Worm (Caenorhabditis elegans) whole organism, L1 larva: ENCODE measurements around the gene dhs-6.

Source experiments
- C04F5.9 ChIP-seq: sonication (generic microtip); optimal IDR thresholded peaks from 2 replicates; lab custom pipeline; 2016; ENCODE audit warnings: missing genetic modification characterization, missing compliant biosample characterization
- C16A3.4 ChIP-seq: fragments of 150-350 bp; optimal IDR thresholded peaks from 2 replicates; lab custom pipeline; 2014; ENCODE audit warnings: missing biosample characterization, missing genetic modification characterization
- C34B4.2 ChIP-seq: sonication (generic microtip); optimal IDR thresholded peaks from 2 replicates; lab custom pipeline; 2017; ENCODE audit warnings: mild to moderate bottlenecking, missing genetic modification characterization, missing compliant biosample characterization
- Y116A8C.19 ChIP-seq: sonication (generic microtip); optimal IDR thresholded peaks from 2 replicates; lab custom pipeline; 2016; ENCODE audit warnings: missing compliant biosample characterization, missing genetic modification characterization, borderline replicate concordance
- aha-1 ChIP-seq: fragments of 150-350 bp; optimal IDR thresholded peaks from 2 replicates; lab custom pipeline; 2014; ENCODE audit warnings: missing biosample characterization, missing genetic modification characterization
- aly-2 ChIP-seq: fragments of 150-350 bp; optimal IDR thresholded peaks from 2 replicates; lab custom pipeline; 2014; ENCODE audit warnings: missing biosample characterization, missing genetic modification characterization
- ama-1 ChIP-seq: fragments of 150-350 bp; optimal IDR thresholded peaks from 2 replicates; lab custom pipeline; 2014
- ceh-63 ChIP-seq: fragments of 200-800 bp; sonication (Bioruptor generic); optimal IDR thresholded peaks from 2 replicates; lab custom pipeline; 2018; ENCODE audit warnings: mild to moderate bottlenecking, missing genetic modification characterization, missing compliant biosample characterization
- ceh-88 ChIP-seq: fragments of 200-800 bp; sonication (Bioruptor generic); IDR thresholded peaks from 2 replicates; pipeline ENCODE4 v1.3.6; 2022; ENCODE audit warnings: missing genetic modification characterization, missing compliant biosample characterization
- ces-1 ChIP-seq: fragments of 150-350 bp; optimal IDR thresholded peaks from 2 replicates; lab custom pipeline; 2014; ENCODE audit warnings: missing biosample characterization, missing genetic modification reagents, missing genetic modification characterization
- dpl-1 ChIP-seq, 3 experiments: fragments of 150-350 bp in 2 of 3; sonication (generic microtip) in 1 of 3; optimal IDR thresholded peaks; 2 replicates each; lab custom pipeline; 2014 to 2017; ENCODE audit warnings: missing biosample characterization in 3 of 3, missing genetic modification characterization in 3 of 3, missing genetic modification reagents in 3 of 3
- efl-3 ChIP-seq: fragments of 200-800 bp; sonication (Bioruptor generic); optimal IDR thresholded peaks from 2 replicates; lab custom pipeline; 2018; ENCODE audit warnings: mild to moderate bottlenecking, missing genetic modification characterization, missing compliant biosample characterization
- egl-13 ChIP-seq: sonication (generic microtip); optimal IDR thresholded peaks from 2 replicates; lab custom pipeline; 2016; ENCODE audit warnings: missing genotype, missing genetic modification reagents, missing genetic modification characterization, missing compliant biosample characterization
- elt-2 ChIP-seq: sonication (generic microtip); optimal IDR thresholded peaks from 2 replicates; lab custom pipeline; 2016; ENCODE audit warnings: missing genetic modification characterization, mild to moderate bottlenecking, inconsistent platforms, missing compliant biosample characterization, missing genetic modification reagents
- elt-3 ChIP-seq, 6 experiments: fragments of 150-350 bp in 1 of 6; sonication (generic microtip); optimal IDR thresholded peaks; 2 replicates each; lab custom pipeline; 2017 to 2018; ENCODE audit warnings: missing biosample characterization in 6 of 6, missing genetic modification characterization in 6 of 6, inconsistent platforms in 1 of 6
- ets-5 ChIP-seq: fragments of 200-800 bp; sonication (Bioruptor generic); IDR thresholded peaks from 2 replicates; pipeline ENCODE4 v1.3.6; 2022; ENCODE audit warnings: missing genetic modification characterization, missing compliant biosample characterization
- fos-1 ChIP-seq: fragments of 150-350 bp; optimal IDR thresholded peaks from 2 replicates; lab custom pipeline; 2014; ENCODE audit warnings: missing biosample characterization, missing genetic modification characterization
- hpl-2 ChIP-seq: fragments of 150-350 bp; optimal IDR thresholded peaks from 2 replicates; lab custom pipeline; 2014; ENCODE audit warnings: missing biosample characterization, missing genetic modification reagents, missing genetic modification characterization
- irx-1 ChIP-seq: sonication (generic microtip); optimal IDR thresholded peaks from 2 replicates; lab custom pipeline; 2016; ENCODE audit warnings: missing genetic modification characterization, missing compliant biosample characterization
- lin-13 ChIP-seq: fragments of 150-350 bp; optimal IDR thresholded peaks from 2 replicates; lab custom pipeline; 2014; ENCODE audit warnings: missing biosample characterization, missing genetic modification reagents, missing genetic modification characterization
- lin-15B ChIP-seq: fragments of 150-350 bp; sonication (generic microtip); optimal IDR thresholded peaks from 3 replicates; lab custom pipeline; 2014; ENCODE audit warnings: missing biosample characterization, missing genetic modification characterization
- lin-39 ChIP-seq: fragments of 150-350 bp; optimal IDR thresholded peaks from 2 replicates; lab custom pipeline; 2014; ENCODE audit warnings: missing biosample characterization, missing genetic modification reagents, missing genetic modification characterization
- lir-3 ChIP-seq: sonication (generic microtip); optimal IDR thresholded peaks from 2 replicates; lab custom pipeline; 2016; ENCODE audit warnings: mild to moderate bottlenecking, missing genetic modification characterization, moderate library complexity, missing compliant biosample characterization; ENCODE audit not compliant: poor library complexity
- mab-9 ChIP-seq: fragments of 200-800 bp; sonication (Bioruptor generic); IDR thresholded peaks from 2 replicates; pipeline ENCODE4 v1.3.6; 2022; ENCODE audit warnings: missing genetic modification reagents, missing genetic modification characterization, missing compliant biosample characterization
- mef-2 ChIP-seq: fragments of 150-350 bp; optimal IDR thresholded peaks from 2 replicates; lab custom pipeline; 2014; ENCODE audit warnings: missing biosample characterization, missing genetic modification characterization
- nhr-19 ChIP-seq: fragments of 200-800 bp; sonication (Bioruptor generic); conservative IDR thresholded peaks from 2 replicates; pipeline ENCODE4 v1.3.6; 2022; ENCODE audit warnings: missing genetic modification characterization, missing compliant biosample characterization
- nhr-20 ChIP-seq: sonication (generic microtip); optimal IDR thresholded peaks from 2 replicates; lab custom pipeline; 2016; ENCODE audit warnings: mild to moderate bottlenecking, missing genetic modification characterization, missing compliant biosample characterization
- nhr-237 ChIP-seq: fragments of 150-350 bp; optimal IDR thresholded peaks from 2 replicates; lab custom pipeline; 2014; ENCODE audit warnings: missing biosample characterization, missing genetic modification characterization
- nhr-28 ChIP-seq: fragments of 150-350 bp; optimal IDR thresholded peaks from 2 replicates; lab custom pipeline; 2014; ENCODE audit warnings: missing biosample characterization, missing genetic modification characterization
- nhr-76 ChIP-seq: sonication (generic microtip); optimal IDR thresholded peaks from 2 replicates; lab custom pipeline; 2017; ENCODE audit warnings: missing biosample characterization, missing genetic modification characterization
- nhr-85 ChIP-seq: sonication (generic microtip); peaks from one replicate; lab custom pipeline; 2016; ENCODE audit warnings: missing genetic modification characterization, inconsistent platforms, missing compliant biosample characterization
- pag-3 ChIP-seq: sonication (generic microtip); optimal IDR thresholded peaks from 2 replicates; lab custom pipeline; 2017; ENCODE audit warnings: missing genetic modification characterization, mild to moderate bottlenecking, missing compliant biosample characterization, antibody characterized with exemption, borderline replicate concordance; ENCODE audit not compliant: insufficient read depth
- pax-3 ChIP-seq: fragments of 200-800 bp; sonication (Bioruptor generic); optimal IDR thresholded peaks from 2 replicates; lab custom pipeline; 2018; ENCODE audit warnings: mild to moderate bottlenecking, missing genetic modification characterization, moderate library complexity, missing compliant biosample characterization
- pqm-1 ChIP-seq: sonication (generic microtip); optimal IDR thresholded peaks from 3 replicates; lab custom pipeline; 2017; ENCODE audit warnings: missing biosample characterization, missing genetic modification characterization
- skn-1 ChIP-seq: fragments of 150-350 bp; optimal IDR thresholded peaks from 2 replicates; lab custom pipeline; 2014; ENCODE audit warnings: missing biosample characterization, missing genetic modification characterization
- tbx-2 ChIP-seq: sonication (generic microtip); optimal IDR thresholded peaks from 2 replicates; lab custom pipeline; 2016; ENCODE audit warnings: missing genetic modification characterization, missing compliant biosample characterization
- unc-130 ChIP-seq: fragments of 150-350 bp; optimal IDR thresholded peaks from 2 replicates; lab custom pipeline; 2017; ENCODE audit warnings: missing biosample characterization, missing genetic modification characterization, inconsistent platforms
- unc-30 ChIP-seq: sonication (generic microtip); optimal IDR thresholded peaks from 2 replicates; lab custom pipeline; 2017; ENCODE audit warnings: missing biosample characterization, missing genetic modification characterization
- unc-62 ChIP-seq: fragments of 150-350 bp; optimal IDR thresholded peaks from 2 replicates; lab custom pipeline; 2014; ENCODE audit warnings: missing biosample characterization, missing genetic modification reagents, missing genetic modification characterization
- unc-86 ChIP-seq: sonication (generic microtip); optimal IDR thresholded peaks from 2 replicates; lab custom pipeline; 2016; ENCODE audit warnings: missing genetic modification characterization, missing compliant biosample characterization
- vab-15 ChIP-seq: sonication (generic microtip); optimal IDR thresholded peaks from 2 replicates; lab custom pipeline; 2017; ENCODE audit warnings: missing genotype, mild to moderate bottlenecking, missing genetic modification characterization, missing compliant biosample characterization
- xbp-1 ChIP-seq: sonication (generic microtip); optimal IDR thresholded peaks from 2 replicates; lab custom pipeline; 2016; ENCODE audit warnings: missing genetic modification characterization, missing compliant biosample characterization
- zag-1 ChIP-seq: fragments of 150-350 bp; optimal IDR thresholded peaks from 2 replicates; lab custom pipeline; 2014; ENCODE audit warnings: missing biosample characterization, missing genetic modification characterization
- zip-4 ChIP-seq: fragments of 200-800 bp; sonication (Bioruptor generic); optimal IDR thresholded peaks from 2 replicates; lab custom pipeline; 2018; ENCODE audit warnings: mild to moderate bottlenecking, missing genetic modification characterization, moderate library complexity, missing compliant biosample characterization
- ztf-4 ChIP-seq: fragments of 150-350 bp; optimal IDR thresholded peaks from 2 replicates; lab custom pipeline; 2014; ENCODE audit warnings: missing biosample characterization, missing genetic modification characterization

The dhs-6 gene

ce11 chrII:5649236-5650004, 30.3 kb upstream of the dhs-6 start, which contains the start of the genes sam-4, F59E12.17 and zyg-1 (continued):
- TF ChIP-seq tbx-2 (tag; lab: Kevin White, UChicago), result peak; percentile 52
- TF ChIP-seq nhr-28 (tag; lab: Kevin White, UChicago), result no peak
- TF ChIP-seq C04F5.9, result no peak
- TF ChIP-seq zag-1 (tag; lab: Kevin White, UChicago), result no peak
- TF ChIP-seq zip-4 (GFP tag; lab: Kevin White, UChicago), result no peak
- no peak for TF ChIP-seq ceh-63 (GFP tag; lab: Kevin White, UChicago)
- TF ChIP-seq ama-1 (lab: Kevin White, UChicago), result no peak
- no peak for TF ChIP-seq elt-2 (tag; lab: Kevin White, UChicago)
- no peak for TF ChIP-seq aly-2 (tag; lab: Kevin White, UChicago)
- peak; percentile 86 for TF ChIP-seq lin-15B (tag; lab: Kevin White, UChicago)
- peak; percentile 68 to 87 (median 77) for TF ChIP-seq dpl-1 (GFP tag; optimal IDR thresholded peaks at IDR 0.05; lab: Kevin White, UChicago)
- TF ChIP-seq nhr-20 (tag; lab: Kevin White, UChicago), result peak; percentile 61
- no peak for TF ChIP-seq pqm-1 (tag; lab: Kevin White, UChicago)
- TF ChIP-seq ztf-4 (tag; lab: Kevin White, UChicago), result no peak
- peak; percentile 81 for TF ChIP-seq skn-1
- no peak for TF ChIP-seq vab-15 (tag; lab: Kevin White, UChicago)

- TF ChIP-seq C04F5.9 (no peak), nhr-85 (tag; lab: Kevin White, UChicago) (no peak), lin-39 (tag; lab: Kevin White, UChicago) (no peak), efl-3 (GFP tag; lab: Kevin White, UChicago) (no peak), unc-130 (tag; lab: Kevin White, UChicago) (no peak), nhr-19 (no peak), lir-3 (tag; lab: Kevin White, UChicago) (no peak), nhr-237 (no peak), egl-13 (no peak), C34B4.2 (no peak), xbp-1 (tag; lab: Kevin White, UChicago) (no peak), hpl-2 (GFP tag; lab: Kevin White, UChicago) (no peak), mef-2 (tag; lab: Kevin White, UChicago) (no peak), ceh-63 (GFP tag; lab: Kevin White, UChicago) (no peak), unc-30 (tag; lab: Kevin White, UChicago) (no peak), ces-1 (GFP tag; lab: Kevin White, UChicago) (no peak), elt-3 (tag; optimal IDR thresholded peaks at IDR 0.05; lab: Kevin White, UChicago) (no peak), fos-1 (tag; lab: Kevin White, UChicago) (no peak), unc-62 (GFP tag; lab: Kevin White, UChicago) (no peak)
These were observed 29.2 kb upstream of the dhs-6 start, which contains the start of gene ddl-1 for ce11 chrII:5648272-5648671. Gene ddl-1 (minus strand): TSS chrII:5648372.

- no peak for TF ChIP-seq ces-1 (GFP tag; lab: Kevin White, UChicago)
- TF ChIP-seq irx-1 (tag; lab: Kevin White, UChicago), result no peak
- no peak for TF ChIP-seq pax-3
- TF ChIP-seq unc-86 (tag; lab: Kevin White, UChicago), result no peak
- no peak for TF ChIP-seq ceh-88
- TF ChIP-seq ets-5 (GFP tag; lab: Robert Waterston, UW), result no peak
- no peak for TF ChIP-seq mef-2 (tag; lab: Kevin White, UChicago)
- no peak for TF ChIP-seq aha-1 (tag; lab: Kevin White, UChicago)
- no peak for TF ChIP-seq nhr-28 (tag; lab: Kevin White, UChicago)
- TF ChIP-seq C16A3.4 (tag; lab: Kevin White, UChicago), result no peak
- TF ChIP-seq mab-9 (GFP tag; lab: Robert Waterston, UW), result no peak
- no peak for TF ChIP-seq hpl-2 (GFP tag; lab: Kevin White, UChicago)
- TF ChIP-seq lin-13 (GFP tag; lab: Kevin White, UChicago), result no peak
- TF ChIP-seq pag-3 (tag; lab: Kevin White, UChicago), result no peak
- no peak for TF ChIP-seq nhr-76 (tag; lab: Kevin White, UChicago)
- no peak for TF ChIP-seq Y116A8C.19 (tag; lab: Kevin White, UChicago)
- TF ChIP-seq C34B4.2, result no peak
These were observed 27.8 kb upstream of the dhs-6 start, which contains the start of gene F59E12.9 for ce11 chrII:5646942-5647341. Gene F59E12.9 (minus strand): TSS chrII:5647042.
